Worm (Caenorhabditis elegans) whole organism, late embryonic: ENCODE measurements around the gene mgl-3.
"Not testable (repeated sequence)": the region's sequence is repeated elsewhere in the genome, so short reads cannot be mapped to it uniquely, and the experiment has no call there.

Source experiments
- C08G9.2 ChIP-seq: sonication (generic microtip); optimal IDR thresholded peaks from 2 replicates; lab custom pipeline; 2016; ENCODE audit warnings: mild to moderate bottlenecking, missing genetic modification characterization, moderate library complexity, missing compliant biosample characterization
- C38D4.7 ChIP-seq: fragments of 200-800 bp; sonication (Bioruptor generic); optimal IDR thresholded peaks from 2 replicates; lab custom pipeline; 2018; ENCODE audit warnings: mild to moderate bottlenecking, missing genetic modification characterization, moderate library complexity, missing compliant biosample characterization
- K02D7.2 ChIP-seq: sonication (generic microtip); optimal IDR thresholded peaks from 2 replicates; lab custom pipeline; 2017; ENCODE audit warnings: mild to moderate bottlenecking, missing genetic modification characterization, missing compliant biosample characterization
- K09A11.1 ChIP-seq: sonication (generic microtip); optimal IDR thresholded peaks from 2 replicates; lab custom pipeline; 2017; ENCODE audit warnings: antibody characterized with exemption, mild to moderate bottlenecking, missing genetic modification characterization, missing compliant biosample characterization; ENCODE audit not compliant: insufficient read depth
- T23F11.4 ChIP-seq: fragments of 200-800 bp; sonication (Bioruptor generic); optimal IDR thresholded peaks from 2 replicates; lab custom pipeline; 2018; ENCODE audit warnings: mild to moderate bottlenecking, missing genetic modification characterization, missing compliant biosample characterization
- Y22D7AL.16 ChIP-seq: sonication (generic microtip); optimal IDR thresholded peaks from 2 replicates; lab custom pipeline; 2016; ENCODE audit warnings: missing genetic modification characterization, missing compliant biosample characterization
- ama-1 ChIP-seq: fragments of 150-350 bp; optimal IDR thresholded peaks from 2 replicates; lab custom pipeline; 2014
- ceh-18 ChIP-seq: sonication (generic microtip); optimal IDR thresholded peaks from 2 replicates; lab custom pipeline; 2016; ENCODE audit warnings: missing genetic modification characterization, missing compliant biosample characterization
- ceh-19 ChIP-seq: fragments of 200-800 bp; sonication (Bioruptor generic); optimal IDR thresholded peaks from 2 replicates; lab custom pipeline; 2018; ENCODE audit warnings: mild to moderate bottlenecking, missing genetic modification characterization, missing compliant biosample characterization
- ceh-2 ChIP-seq: sonication (generic microtip); optimal IDR thresholded peaks from 2 replicates; lab custom pipeline; 2016; ENCODE audit warnings: missing genotype, missing genetic modification characterization, missing compliant biosample characterization
- ceh-34 ChIP-seq: sonication (generic microtip); optimal IDR thresholded peaks from 2 replicates; lab custom pipeline; 2016; ENCODE audit warnings: mild to moderate bottlenecking, missing genetic modification characterization, missing compliant biosample characterization
- ceh-48 ChIP-seq: sonication (generic microtip); optimal IDR thresholded peaks from 2 replicates; lab custom pipeline; 2016; ENCODE audit warnings: missing genetic modification characterization, inconsistent platforms, missing compliant biosample characterization
- ceh-9 ChIP-seq: sonication (generic microtip); optimal IDR thresholded peaks from 2 replicates; lab custom pipeline; 2016; ENCODE audit warnings: mild to moderate bottlenecking, missing genetic modification characterization, inconsistent platforms, missing compliant biosample characterization
- dmd-4 ChIP-seq: sonication (generic microtip); optimal IDR thresholded peaks from 2 replicates; lab custom pipeline; 2016; ENCODE audit warnings: borderline replicate concordance, missing genetic modification characterization, missing compliant biosample characterization
- dve-1 ChIP-seq: sonication (generic microtip); optimal IDR thresholded peaks from 2 replicates; lab custom pipeline; 2017; ENCODE audit warnings: antibody characterized with exemption, mild to moderate bottlenecking, missing genetic modification characterization, missing compliant biosample characterization
- eyg-1 ChIP-seq: sonication (generic microtip); optimal IDR thresholded peaks from 2 replicates; lab custom pipeline; 2016; ENCODE audit warnings: missing genotype, missing genetic modification characterization, missing compliant biosample characterization
- fax-1 ChIP-seq: sonication (generic microtip); optimal IDR thresholded peaks from 2 replicates; lab custom pipeline; 2016; ENCODE audit warnings: missing genotype, missing genetic modification characterization, missing compliant biosample characterization
- gmeb-2 ChIP-seq: sonication (generic microtip); optimal IDR thresholded peaks from 2 replicates; lab custom pipeline; 2016; ENCODE audit warnings: missing genetic modification characterization, inconsistent platforms, missing compliant biosample characterization
- hlh-13 ChIP-seq: fragments of 200-800 bp; sonication (Bioruptor generic); optimal IDR thresholded peaks from 2 replicates; lab custom pipeline; 2018; ENCODE audit warnings: mild to moderate bottlenecking, missing genetic modification characterization, missing compliant biosample characterization
- hlh-30 ChIP-seq: sonication (generic microtip); optimal IDR thresholded peaks from 2 replicates; lab custom pipeline; 2017; ENCODE audit warnings: antibody characterized with exemption, missing genetic modification characterization, missing compliant biosample characterization; ENCODE audit not compliant: insufficient read depth
- hlh-6 ChIP-seq: sonication (generic microtip); optimal IDR thresholded peaks from 2 replicates; lab custom pipeline; 2016; ENCODE audit warnings: missing genotype, missing genetic modification characterization, missing compliant biosample characterization
- lim-6 ChIP-seq: sonication (generic microtip); optimal IDR thresholded peaks from 2 replicates; lab custom pipeline; 2016; ENCODE audit warnings: missing genetic modification characterization, missing compliant biosample characterization
- lin-11 ChIP-seq: fragments of 200-800 bp; sonication (Bioruptor generic); optimal IDR thresholded peaks from 2 replicates; lab custom pipeline; 2018; ENCODE audit warnings: mild to moderate bottlenecking, missing genetic modification characterization, missing compliant biosample characterization
- nhr-11 ChIP-seq: fragments of 150-350 bp; optimal IDR thresholded peaks from 2 replicates; lab custom pipeline; 2014; ENCODE audit warnings: missing biosample characterization, missing genetic modification characterization
- odd-2 ChIP-seq: sonication (generic microtip); optimal IDR thresholded peaks from 2 replicates; lab custom pipeline; 2017; ENCODE audit warnings: antibody characterized with exemption, mild to moderate bottlenecking, missing genetic modification characterization, missing compliant biosample characterization
- pax-1 ChIP-seq: fragments of 150-350 bp; optimal IDR thresholded peaks from 2 replicates; lab custom pipeline; 2014; ENCODE audit warnings: missing biosample characterization, missing genetic modification characterization
- pha-4 ChIP-seq: fragments of 150-350 bp; optimal IDR thresholded peaks from 2 replicates; lab custom pipeline; 2018; ENCODE audit warnings: missing biosample characterization, missing genetic modification reagents, missing genetic modification characterization
- pros-1 ChIP-seq: fragments of 150-350 bp; optimal IDR thresholded peaks from 2 replicates; lab custom pipeline; 2014; ENCODE audit warnings: missing biosample characterization, missing genetic modification reagents, missing genetic modification characterization
- ref-2 ChIP-seq: sonication (generic microtip); optimal IDR thresholded peaks from 2 replicates; lab custom pipeline; 2016; ENCODE audit warnings: missing genetic modification characterization, missing compliant biosample characterization
- rnt-1 ChIP-seq: sonication (generic microtip); optimal IDR thresholded peaks from 2 replicates; lab custom pipeline; 2016; ENCODE audit warnings: missing genetic modification characterization, missing compliant biosample characterization
- sdc-2 ChIP-seq: sonication (generic microtip); optimal IDR thresholded peaks from 2 replicates; lab custom pipeline; 2016; ENCODE audit warnings: missing genotype, missing genetic modification characterization, missing compliant biosample characterization
- sox-2 ChIP-seq: fragments of 200-800 bp; sonication (Bioruptor generic); IDR thresholded peaks from 2 replicates; pipeline ENCODE4 v1.3.6; 2022; ENCODE audit warnings: missing genetic modification reagents, missing genetic modification characterization, missing compliant biosample characterization

Gene mgl-3

DNA sequence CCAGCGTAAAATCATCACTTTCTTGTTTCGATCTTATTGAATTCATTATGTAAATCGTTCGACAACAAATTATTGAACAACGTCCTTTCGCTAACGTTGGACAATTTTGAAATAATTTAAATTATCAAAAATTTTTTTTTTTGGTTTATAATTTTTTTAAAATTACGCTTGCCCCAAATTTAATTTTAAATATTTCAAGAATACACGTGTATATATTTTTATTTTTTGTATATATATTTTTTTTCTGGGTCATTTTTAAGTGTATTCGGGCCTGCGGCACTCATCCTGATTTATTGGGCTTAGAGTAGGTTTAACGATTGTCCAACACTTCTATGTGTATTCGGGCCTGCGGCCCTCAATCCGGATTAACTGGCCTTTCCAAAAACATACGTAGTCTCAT, 25.6 kb downstream of the mgl-3 start, which contains the start of gene Y52D5A.2:
Y52D5A.2 (minus strand) TSS at position 101 of the 400 bp plus-strand sequence.
- TF ChIP-seq rnt-1, pax-1, Y22D7AL.16 (tag; lab: Kevin White, UChicago): not testable (repeated sequence)

- TF ChIP-seq ama-1 (lab: Kevin White, UChicago) = no peak
- TF ChIP-seq fax-1 (tag; lab: Kevin White, UChicago) = no peak
- no peak for TF ChIP-seq sox-2 (GFP tag; lab: Robert Waterston, UW)
- TF ChIP-seq T23F11.4 (GFP tag; lab: Kevin White, UChicago) = no peak
- TF ChIP-seq sdc-2 (tag; lab: Kevin White, UChicago) = no peak
These were observed 30.9 kb downstream of the mgl-3 start, which contains the start of gene rme-2 for ce11 chrIV:5469739-5470138. TSS of gene rme-2 (plus strand) at chrIV:5470026.

- TF ChIP-seq C08G9.2 (tag; lab: Kevin White, UChicago) (no peak), eyg-1 (no peak), ceh-19 (GFP tag; lab: Kevin White, UChicago) (no peak), dmd-4 (tag; lab: Kevin White, UChicago) (no peak), pha-4 (tag; lab: Kevin White, UChicago) (no peak), lin-11 (tag; lab: Kevin White, UChicago) (no peak), dve-1 (tag; lab: Kevin White, UChicago) (no peak), nhr-11 (no peak), odd-2 (no peak), sdc-2 (tag; lab: Kevin White, UChicago) (no peak), K02D7.2 (no peak)
These were observed 34.3 kb downstream of the mgl-3 start for ce11 chrIV:5473098-5473497.

- TF ChIP-seq hlh-6 (tag; lab: Kevin White, UChicago) = no peak
- no peak for TF ChIP-seq pha-4 (tag; lab: Kevin White, UChicago)
- TF ChIP-seq ceh-19 (GFP tag; lab: Kevin White, UChicago) = no peak
- TF ChIP-seq ceh-48 (tag; lab: Kevin White, UChicago) = no peak
- TF ChIP-seq Y22D7AL.16 (tag; lab: Kevin White, UChicago) = no peak
- no peak for TF ChIP-seq lim-6 (tag; lab: Kevin White, UChicago)
These were observed 37.7 kb downstream of the mgl-3 start, which contains the start of gene T11F8.4 for ce11 chrIV:5476468-5476867. TSS of gene T11F8.4 (minus strand) at chrIV:5476568.

DNA sequence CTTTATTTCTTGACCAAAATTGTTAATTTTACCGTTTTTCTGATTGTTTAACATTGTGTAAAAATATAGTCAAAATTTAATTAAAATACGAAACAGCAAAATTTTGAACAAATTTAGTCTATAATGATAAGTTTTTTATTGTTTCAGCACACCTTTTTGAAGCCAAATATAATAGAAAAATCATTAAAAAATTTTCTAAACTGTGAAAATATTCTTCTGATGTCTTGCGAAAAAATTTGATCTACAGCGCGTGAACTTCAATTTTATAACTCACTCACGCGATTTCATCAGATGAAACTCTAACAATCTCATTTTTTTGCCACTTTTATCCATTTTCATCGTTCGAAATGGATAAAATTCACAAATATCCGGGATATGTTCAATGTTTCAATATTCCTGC, 40.5 kb downstream of the mgl-3 start, which contains the start of gene T11F8.1:
T11F8.1 (plus strand) TSS at position 301 of the 400 bp plus-strand sequence.
- TF ChIP-seq fax-1 (tag; lab: Kevin White, UChicago) (no peak), pros-1 (tag; lab: Kevin White, UChicago) (no peak), T23F11.4 (GFP tag; lab: Kevin White, UChicago) (no peak), K09A11.1 (tag; lab: Kevin White, UChicago) (no peak), hlh-13 (GFP tag; lab: Kevin White, UChicago) (no peak), nhr-11 (no peak), ceh-9 (no peak), eyg-1 (no peak), hlh-30 (no peak)

DNA sequence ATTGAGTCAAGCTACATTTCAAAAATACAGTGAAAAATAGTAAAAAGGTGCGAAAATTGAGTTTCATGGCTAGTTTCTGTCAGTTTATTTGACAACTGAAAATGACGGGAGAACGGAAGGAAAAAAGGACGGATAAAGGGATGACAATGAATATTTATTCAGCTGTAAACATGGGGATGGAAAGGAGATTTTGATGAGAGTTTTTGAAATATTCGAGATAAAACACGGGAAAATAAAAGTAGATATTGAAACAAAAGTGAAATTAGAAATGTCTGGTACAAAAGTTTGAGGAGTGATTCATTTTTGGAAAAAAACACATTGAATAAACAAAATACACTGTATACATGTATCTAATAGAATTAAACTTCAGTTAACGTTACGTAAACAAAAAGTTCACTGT, 43.4 kb downstream of the mgl-3 start, which contains the start of gene T11F8.12:
T11F8.12 (minus strand) TSS at position 101 of the 400 bp plus-strand sequence.
- TF ChIP-seq gmeb-2 (tag; lab: Kevin White, UChicago) (no peak), ceh-2 (no peak), sdc-2 (tag; lab: Kevin White, UChicago) (no peak), Y22D7AL.16 (tag; lab: Kevin White, UChicago) (no peak), C08G9.2 (tag; lab: Kevin White, UChicago) (no peak), pros-1 (tag; lab: Kevin White, UChicago) (no peak), pax-1 (tag; lab: Kevin White, UChicago) (no peak), pha-4 (tag; lab: Kevin White, UChicago) (no peak), dve-1 (tag; lab: Kevin White, UChicago) (no peak), ceh-34 (tag; lab: Kevin White, UChicago) (no peak), ceh-48 (tag; lab: Kevin White, UChicago) (no peak), ref-2 (tag; lab: Kevin White, UChicago) (no peak), fax-1 (tag; lab: Kevin White, UChicago) (no peak), ceh-18 (tag; lab: Kevin White, UChicago) (no peak), C38D4.7 (no peak)
